Worm (Caenorhabditis elegans) whole organism, early embryonic: Measurements from ENCODE around the gene K08D10.14.

Source experiments
- B0310.2 ChIP-seq: sonication (generic microtip); optimal IDR thresholded peaks from 2 replicates; lab custom pipeline; 2016; ENCODE audit warnings: mild to moderate bottlenecking, missing genetic modification characterization, missing compliant biosample characterization
- F13C5.2 ChIP-seq: sonication (generic microtip); optimal IDR thresholded peaks from 2 replicates; lab custom pipeline; 2017; ENCODE audit warnings: mild to moderate bottlenecking, missing genetic modification characterization, inconsistent platforms, missing compliant biosample characterization
- aly-1 ChIP-seq: sonication (generic microtip); optimal IDR thresholded peaks from 2 replicates; lab custom pipeline; 2016; ENCODE audit warnings: missing genetic modification characterization, missing compliant biosample characterization
- ama-1 ChIP-seq: fragments of 150-350 bp; optimal IDR thresholded peaks from 2 replicates; lab custom pipeline; 2014
- ceh-13 ChIP-seq: fragments of 200-800 bp; sonication (Bioruptor generic); optimal IDR thresholded peaks from 2 replicates; lab custom pipeline; 2018; ENCODE audit warnings: mild to moderate bottlenecking, missing genetic modification characterization, missing compliant biosample characterization
- ets-7 ChIP-seq: sonication (generic microtip); optimal IDR thresholded peaks from 2 replicates; lab custom pipeline; 2016; ENCODE audit warnings: missing genotype, missing genetic modification characterization, missing compliant biosample characterization
- flt-1 ChIP-seq: fragments of 200-800 bp; sonication (Bioruptor generic); IDR thresholded peaks from 2 replicates; pipeline ENCODE4 v1.3.6; 2022; ENCODE audit warnings: missing genetic modification characterization, missing compliant biosample characterization
- hmbx-1 ChIP-seq: sonication (generic microtip); optimal IDR thresholded peaks from 2 replicates; lab custom pipeline; 2016; ENCODE audit warnings: mild to moderate bottlenecking, missing genetic modification characterization, missing compliant biosample characterization
- hnd-1 ChIP-seq: sonication (generic microtip); optimal IDR thresholded peaks from 2 replicates; lab custom pipeline; 2016; ENCODE audit warnings: missing genetic modification characterization, missing compliant biosample characterization
- scrt-1 ChIP-seq: fragments of 200-800 bp; sonication (Bioruptor generic); IDR thresholded peaks from 2 replicates; pipeline ENCODE4 v1.3.6; 2022; ENCODE audit warnings: missing genetic modification characterization, missing compliant biosample characterization
- sea-1 ChIP-seq: fragments of 200-800 bp; sonication (Bioruptor generic); conservative IDR thresholded peaks from 2 replicates; pipeline ENCODE4 v1.3.6; 2022; ENCODE audit warnings: missing genetic modification characterization, missing compliant biosample characterization
- tbx-11 ChIP-seq: fragments of 200-800 bp; sonication (Bioruptor generic); IDR thresholded peaks from 2 replicates; pipeline ENCODE4 v1.3.6; 2022; ENCODE audit warnings: missing genetic modification characterization, missing compliant biosample characterization
- tbx-37 ChIP-seq: fragments of 200-800 bp; sonication (Bioruptor generic); conservative IDR thresholded peaks from 2 replicates; pipeline ENCODE4 v1.3.6; 2022; ENCODE audit warnings: missing genetic modification reagents, missing genetic modification characterization, missing compliant biosample characterization

DNA sequence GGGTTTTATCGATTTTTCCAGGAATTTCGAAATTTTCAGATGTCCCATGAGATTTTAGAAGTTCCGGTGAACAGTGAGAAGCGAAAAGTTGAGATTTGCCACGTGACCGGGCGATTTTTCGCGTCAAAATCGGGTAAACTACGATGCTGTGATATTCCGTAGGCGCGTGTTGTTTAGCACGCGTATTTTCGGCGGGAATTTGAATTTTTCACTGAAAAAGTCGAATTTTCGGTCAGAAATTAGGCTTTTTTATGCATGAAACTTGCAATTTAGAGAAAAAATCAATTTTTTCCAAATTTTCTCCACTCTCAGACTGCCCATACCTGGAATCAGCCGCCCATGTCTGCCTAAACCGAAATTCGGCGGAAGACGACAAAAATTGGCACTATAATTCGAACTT lies 23.7 kb downstream of the K08D10.14 start, which contains the start of gene tsen-34:
- TF ChIP-seq tbx-11 (GFP tag; lab: Robert Waterston, UW) (no peak), sea-1 (no peak), ama-1 (lab: Kevin White, UChicago) (peak; percentile 4), flt-1 (GFP tag; lab: Robert Waterston, UW) (no peak), F13C5.2 (no peak), tbx-37 (GFP tag; lab: Robert Waterston, UW) (no peak), scrt-1 (GFP tag; lab: Robert Waterston, UW) (no peak), ets-7 (no peak), hnd-1 (tag; lab: Kevin White, UChicago) (no peak), B0310.2 (tag; lab: Kevin White, UChicago) (no peak), aly-1 (no peak), ceh-13 (GFP tag; lab: Kevin White, UChicago) (no peak), hmbx-1 (no peak)
